Worm (Caenorhabditis elegans): ENCODE results near the gene W04E12.7.

Gene W04E12.7

ce11 chrV:19755260-19755659 lies 17.9 kb upstream of the W04E12.7 start, which contains the start of gene clec-50 (continued):
- TF ChIP-seq Y48G9A.11 (GFP tag; IDR thresholded peaks at IDR 0.05) (no peak), unc-62 (GFP tag; optimal IDR thresholded peaks at IDR 0.05 in 1 of 2) (no peak), unc-62 (tag; optimal IDR thresholded peaks at IDR 0.05) (no peak), zip-11 (GFP tag; IDR thresholded peaks at IDR 0.05) (no peak), gei-8 (GFP tag; optimal IDR thresholded peaks at IDR 0.05) (no peak), pqm-1 (tag; optimal IDR thresholded peaks at IDR 0.05) (peak; percentile 84), dve-1 (tag; optimal IDR thresholded peaks at IDR 0.05; ENCODE audit: insufficient read depth) (peak; percentile 35), lim-7 (GFP tag; IDR thresholded peaks at IDR 0.05) (no peak), nhr-237 (tag; optimal IDR thresholded peaks at IDR 0.05) (no peak), nhr-10 (tag; optimal IDR thresholded peaks at IDR 0.05) (no peak), nhr-76 (tag; optimal IDR thresholded peaks at IDR 0.05) (no peak), daf-16 (GFP tag; optimal IDR thresholded peaks at IDR 0.05) (no peak), daf-16 (tag; optimal IDR thresholded peaks at IDR 0.05) (peak; percentile 51), nhr-28 (tag; optimal IDR thresholded peaks at IDR 0.05) (peak; percentile 75), tra-1 (GFP tag; IDR thresholded peaks at IDR 0.05) (no peak), ama-1 (optimal IDR thresholded peaks at IDR 0.05) (no peak)

ce11 chrV:19754331-19754730 lies 17.0 kb upstream of the W04E12.7 start:
- TF ChIP-seq pqm-1 (tag; optimal IDR thresholded peaks at IDR 0.05) = peak; percentile 13
- no peak for TF ChIP-seq jun-1 (tag; optimal IDR thresholded peaks at IDR 0.05)
- no peak for TF ChIP-seq attf-4 (tag; optimal IDR thresholded peaks at IDR 0.05)
- peak; percentile 59 for TF ChIP-seq nhr-28 (tag; optimal IDR thresholded peaks at IDR 0.05)
- TF ChIP-seq php-3 (GFP tag; IDR thresholded peaks at IDR 0.05) = 0 out of 2 replicates have a peak, but pooled peaks have one; percentile 50
- no peak for TF ChIP-seq sdz-12 (GFP tag; optimal IDR thresholded peaks at IDR 0.05)
- TF ChIP-seq ceh-82 (tag; optimal IDR thresholded peaks at IDR 0.05) = no peak

ce11 chrV:19752879-19753278 lies 15.5 kb upstream of the W04E12.7 start:
- TF ChIP-seq zfp-3 (GFP tag; conservative IDR thresholded peaks at IDR 0.05) (no peak), F44E2.7 (GFP tag; IDR thresholded peaks at IDR 0.05) (no peak), set-16 (GFP tag; IDR thresholded peaks at IDR 0.05) (peak; percentile 76)

ce11 chrV:19751124-19751523 lies 13.8 kb upstream of the W04E12.7 start, which contains the start of gene clec-49:
clec-49 (minus strand) TSS chrV:19751226.
- TF ChIP-seq ceh-82 (tag; optimal IDR thresholded peaks at IDR 0.05) (no peak), dve-1 (tag; optimal IDR thresholded peaks at IDR 0.05; ENCODE audit: insufficient read depth) (peak; percentile 20), nhr-41 (GFP tag; IDR thresholded peaks at IDR 0.05) (no peak), hlh-11 (tag; optimal IDR thresholded peaks at IDR 0.05) (peak; percentile 46), pqm-1 (tag; optimal IDR thresholded peaks at IDR 0.05) (peak; percentile 57), daf-16 (GFP tag; optimal IDR thresholded peaks at IDR 0.05) (no peak), daf-16 (tag; optimal IDR thresholded peaks at IDR 0.05) (peak; percentile 73), nhr-28 (tag; optimal IDR thresholded peaks at IDR 0.05) (peak; percentile 57), dmd-6 (GFP tag; IDR thresholded peaks at IDR 0.05) (peak; percentile 84)

ce11 chrV:19747144-19747543 lies 9.8 kb upstream of the W04E12.7 start:
- TF ChIP-seq tag-97 (GFP tag; IDR thresholded peaks at IDR 0.05) (no peak), php-3 (GFP tag; IDR thresholded peaks at IDR 0.05) (0 out of 2 replicates have a peak, but pooled peaks have one; percentile 33)

ce11 chrV:19745852-19746251 lies 8.5 kb upstream of the W04E12.7 start, which contains the start of gene W04E12.5:
W04E12.5 (plus strand) TSS chrV:19746152.
- no peak for TF ChIP-seq mep-1 (tag; optimal IDR thresholded peaks at IDR 0.05)
- TF ChIP-seq nhr-76 (tag; optimal IDR thresholded peaks at IDR 0.05) = no peak
- TF ChIP-seq hlh-30 (tag; optimal IDR thresholded peaks at IDR 0.05; ENCODE audit: insufficient read depth) = no peak
- no peak for TF ChIP-seq egl-27 (tag; optimal IDR thresholded peaks at IDR 0.05)
- TF ChIP-seq lsy-2 (tag; optimal IDR thresholded peaks at IDR 0.05) = no peak
- TF ChIP-seq madf-5 (GFP tag; IDR thresholded peaks at IDR 0.05) = no peak
- no peak for TF ChIP-seq snpc-1.2 (GFP tag; IDR thresholded peaks at IDR 0.05)
- no peak for TF ChIP-seq madf-9 (GFP tag; conservative IDR thresholded peaks at IDR 0.05)
- TF ChIP-seq T20F7.1 (GFP tag; optimal IDR thresholded peaks at IDR 0.05) = no peak
- no peak for TF ChIP-seq attf-4 (tag; optimal IDR thresholded peaks at IDR 0.05)
- TF ChIP-seq unc-130 (GFP tag; optimal IDR thresholded peaks at IDR 0.05) = no peak
- no peak for TF ChIP-seq daf-16 (GFP tag; optimal IDR thresholded peaks at IDR 0.05)
- TF ChIP-seq daf-16 (tag; optimal IDR thresholded peaks at IDR 0.05) = no peak
- TF ChIP-seq egl-43 (GFP tag; IDR thresholded peaks at IDR 0.05) = no peak
- no peak for TF ChIP-seq spr-1 (tag; optimal IDR thresholded peaks at IDR 0.05)
